Fruit fly (Drosophila melanogaster) whole organism, embryonic: Measurements from ENCODE around the gene Surf1.

ENCODE experiments used
- Bgb ChIP-seq: fragments of 200-800 bp; sonication (Bioruptor generic); IDR thresholded peaks from 2 replicates; pipeline ENCODE4 v1.3.6; 2022; ENCODE audit warnings: missing biosample characterization, missing genetic modification characterization; ENCODE audit not compliant: partially characterized antibody
- CG10565 ChIP-seq: fragments of 200-800 bp; sonication (Bioruptor generic); optimal IDR thresholded peaks from 3 replicates; lab custom pipeline; 2016; ENCODE audit warnings: missing biosample characterization, mild to moderate bottlenecking, missing genetic modification characterization
- CG10979 ChIP-seq: fragments of 200-800 bp; sonication (Bioruptor generic); optimal IDR thresholded peaks from 2 replicates; lab custom pipeline; 2018; ENCODE audit warnings: missing biosample characterization, mild to moderate bottlenecking, missing genetic modification characterization, moderate library complexity
- CG11723 ChIP-seq: fragments of 200-800 bp; sonication (Bioruptor generic); optimal IDR thresholded peaks from 2 replicates; lab custom pipeline; 2017; ENCODE audit warnings: missing biosample characterization, mild to moderate bottlenecking, missing genetic modification characterization
- CG12391 ChIP-seq: fragments of 200-800 bp; sonication (Bioruptor generic); optimal IDR thresholded peaks from 3 replicates; lab custom pipeline; 2018; ENCODE audit warnings: missing biosample characterization, mild to moderate bottlenecking, missing genetic modification characterization, moderate library complexity
- CG12659 ChIP-seq: fragments of 200-800 bp; sonication (Bioruptor generic); optimal IDR thresholded peaks from 3 replicates; lab custom pipeline; 2017; ENCODE audit warnings: mild to moderate bottlenecking, missing biosample characterization, missing genetic modification reagents, missing genetic modification characterization
- CG13424 ChIP-seq: fragments of 200-800 bp; sonication (Bioruptor generic); optimal IDR thresholded peaks from 2 replicates; lab custom pipeline; 2019; ENCODE audit warnings: missing biosample characterization, mild to moderate bottlenecking, missing genetic modification characterization, moderate library complexity
- CG14710 ChIP-seq: fragments of 200-800 bp; sonication (Bioruptor generic); optimal IDR thresholded peaks from 3 replicates; lab custom pipeline; 2019; ENCODE audit warnings: missing biosample characterization, mild to moderate bottlenecking, missing genetic modification characterization, moderate library complexity
- CG15601 ChIP-seq: fragments of 200-800 bp; sonication (Bioruptor generic); optimal IDR thresholded peaks from 3 replicates; lab custom pipeline; 2019; ENCODE audit warnings: missing biosample characterization, mild to moderate bottlenecking, missing genetic modification characterization, moderate library complexity
- CG16813 ChIP-seq: fragments of 200-800 bp; sonication (Bioruptor generic); IDR thresholded peaks from 3 replicates; pipeline ENCODE4 v1.3.6; 2022; ENCODE audit warnings: missing biosample characterization, missing genetic modification characterization; ENCODE audit not compliant: partially characterized antibody
- CG31441 ChIP-seq: fragments of 200-800 bp; sonication (Bioruptor generic); IDR thresholded peaks from 2 replicates; pipeline ENCODE4 v1.3.6; 2022; ENCODE audit warnings: missing biosample characterization, missing genetic modification characterization
- CG34224 ChIP-seq: fragments of 200-800 bp; sonication (Bioruptor generic); IDR thresholded peaks from 3 replicates; pipeline ENCODE4 v1.3.6; 2022; ENCODE audit warnings: missing biosample characterization, missing genetic modification characterization; ENCODE audit not compliant: partially characterized antibody
- CG3847 ChIP-seq: fragments of 200-800 bp; sonication (Bioruptor generic); IDR thresholded peaks from 2 replicates; pipeline ENCODE4 v1.3.6; 2022; ENCODE audit warnings: missing biosample characterization, missing genetic modification characterization
- CG4707 ChIP-seq: fragments of 200-800 bp; sonication (Bioruptor generic); optimal IDR thresholded peaks from 2 replicates; lab custom pipeline; 2018; ENCODE audit warnings: missing biosample characterization, mild to moderate bottlenecking, missing genetic modification characterization, moderate library complexity
- CG6689 ChIP-seq: fragments of 200-800 bp; sonication (Bioruptor generic); IDR thresholded peaks from 2 replicates; pipeline ENCODE4 v1.3.6; 2022; ENCODE audit warnings: missing biosample characterization, missing genetic modification characterization
- CG8089 ChIP-seq: fragments of 200-800 bp; sonication (Bioruptor generic); optimal IDR thresholded peaks from 3 replicates; lab custom pipeline; 2016; ENCODE audit warnings: missing biosample characterization, missing genetic modification characterization
- CG8765 ChIP-seq: fragments of 200-800 bp; sonication (Bioruptor generic); IDR thresholded peaks from 2 replicates; pipeline ENCODE4 v1.3.6; 2022; ENCODE audit warnings: missing biosample characterization, missing genetic modification characterization
- Doc2 ChIP-seq: fragments of 200-800 bp; sonication (Bioruptor generic); IDR thresholded peaks from 2 replicates; pipeline ENCODE4 v1.3.6; 2022; ENCODE audit warnings: missing biosample characterization, missing genetic modification characterization
- ERR ChIP-seq: fragments of 200-800 bp; sonication (Bioruptor generic); optimal IDR thresholded peaks from 2 replicates; lab custom pipeline; 2016; ENCODE audit warnings: missing biosample characterization, missing genetic modification characterization
- Elba2 ChIP-seq: fragments of 200-800 bp; sonication (Bioruptor generic); optimal IDR thresholded peaks from 3 replicates; lab custom pipeline; 2016; ENCODE audit warnings: missing biosample characterization, missing genetic modification characterization
- Fer3 ChIP-seq: fragments of 200-800 bp; sonication (Bioruptor generic); optimal IDR thresholded peaks from 2 replicates; lab custom pipeline; 2018; ENCODE audit warnings: missing biosample characterization, mild to moderate bottlenecking, missing genetic modification characterization, moderate library complexity
- H2.0 ChIP-seq: fragments of 200-800 bp; sonication (Bioruptor generic); IDR thresholded peaks from 2 replicates; pipeline ENCODE4 v1.3.6; 2022; ENCODE audit warnings: missing biosample characterization, missing genetic modification characterization
- HmgZ ChIP-seq: fragments of 200-800 bp; sonication (Bioruptor generic); optimal IDR thresholded peaks from 2 replicates; lab custom pipeline; 2018; ENCODE audit warnings: missing biosample characterization, mild to moderate bottlenecking, missing genetic modification characterization
- Lhr ChIP-seq: fragments of 200-800 bp; sonication (Bioruptor generic); optimal IDR thresholded peaks from 3 replicates; lab custom pipeline; 2017; ENCODE audit warnings: mild to moderate bottlenecking, missing biosample characterization, missing genetic modification reagents, missing genetic modification characterization
- NC2α ChIP-seq: fragments of 200-800 bp; sonication (Bioruptor generic); optimal IDR thresholded peaks from 2 replicates; lab custom pipeline; 2016; ENCODE audit warnings: missing biosample characterization, missing genetic modification characterization
- Nf-YB ChIP-seq: fragments of 200-800 bp; sonication (Bioruptor generic); optimal IDR thresholded peaks from 3 replicates; lab custom pipeline; 2019; ENCODE audit warnings: missing biosample characterization, mild to moderate bottlenecking, missing genetic modification characterization, moderate library complexity
- Optix ChIP-seq: fragments of 200-800 bp; sonication (Bioruptor generic); IDR thresholded peaks from 3 replicates; pipeline ENCODE4 v1.3.6; 2022; ENCODE audit warnings: missing biosample characterization, missing genetic modification characterization
- ab ChIP-seq: fragments of 200-800 bp; sonication (Bioruptor generic); optimal IDR thresholded peaks from 2 replicates; lab custom pipeline; 2016; ENCODE audit warnings: missing biosample characterization, missing genetic modification characterization
- ase ChIP-seq: fragments of 200-800 bp; sonication (Bioruptor generic); IDR thresholded peaks from 3 replicates; pipeline ENCODE4 v1.3.6; 2022; ENCODE audit warnings: missing biosample characterization, missing genetic modification characterization
- cas ChIP-seq: fragments of 200-800 bp; sonication (Bioruptor generic); IDR thresholded peaks from 2 replicates; pipeline ENCODE4 v1.3.6; 2022; ENCODE audit warnings: missing biosample characterization, missing genetic modification characterization
- chif ChIP-seq, 2 experiments: fragments of 200-800 bp; sonication (Bioruptor generic); optimal IDR thresholded peaks; 3 replicates each; lab custom pipeline; 2016; ENCODE audit warnings: missing biosample characterization in 2 of 2, missing genetic modification characterization in 2 of 2
- chm ChIP-seq: fragments of 200-800 bp; sonication (Bioruptor generic); IDR thresholded peaks from 2 replicates; pipeline ENCODE4 v1.3.6; 2022; ENCODE audit warnings: missing biosample characterization, missing genetic modification characterization
- crol ChIP-seq: fragments of 200-800 bp; sonication (Bioruptor generic); IDR thresholded peaks from 2 replicates; pipeline ENCODE4 v1.3.6; 2022; ENCODE audit warnings: missing biosample characterization, missing genetic modification characterization
- dati ChIP-seq: fragments of 200-800 bp; sonication (Bioruptor generic); IDR thresholded peaks from 2 replicates; pipeline ENCODE4 v1.3.6; 2022; ENCODE audit warnings: missing biosample characterization, missing genetic modification characterization
- exex ChIP-seq: fragments of 200-800 bp; sonication (Bioruptor generic); optimal IDR thresholded peaks from 4 replicates; lab custom pipeline; 2018; ENCODE audit warnings: missing biosample characterization, mild to moderate bottlenecking, missing genetic modification characterization, moderate library complexity
- fu2 ChIP-seq: fragments of 200-800 bp; sonication (Bioruptor generic); optimal IDR thresholded peaks from 2 replicates; lab custom pipeline; 2016; ENCODE audit warnings: missing biosample characterization, missing genetic modification characterization
- insv ChIP-seq, 2 experiments: fragments of 200-800 bp; sonication (Bioruptor generic); optimal IDR thresholded peaks; 3 replicates each; lab custom pipeline; 2016 to 2018; ENCODE audit warnings: missing biosample characterization in 2 of 2, missing genetic modification characterization in 2 of 2
- luna ChIP-seq: fragments of 200-800 bp; sonication (Bioruptor generic); optimal IDR thresholded peaks from 2 replicates; lab custom pipeline; 2016; ENCODE audit warnings: missing biosample characterization, missing genetic modification characterization
- nmo ChIP-seq: fragments of 200-800 bp; sonication (Bioruptor generic); optimal IDR thresholded peaks from 2 replicates; lab custom pipeline; 2018; ENCODE audit warnings: missing biosample characterization, mild to moderate bottlenecking, missing genetic modification characterization, moderate library complexity
- nom ChIP-seq: fragments of 200-800 bp; sonication (Bioruptor generic); optimal IDR thresholded peaks from 2 replicates; lab custom pipeline; 2017; ENCODE audit warnings: missing biosample characterization, missing genetic modification characterization, mild to moderate bottlenecking, moderate library complexity, missing genetic modification reagents
- pho ChIP-seq: fragments of 200-800 bp; sonication (Bioruptor generic); optimal IDR thresholded peaks from 2 replicates; lab custom pipeline; 2016; ENCODE audit warnings: missing biosample characterization, missing genetic modification characterization
- phol ChIP-seq: fragments of 200-800 bp; sonication (Bioruptor generic); optimal IDR thresholded peaks from 3 replicates; lab custom pipeline; 2018; ENCODE audit warnings: missing biosample characterization, mild to moderate bottlenecking, missing genetic modification characterization, moderate library complexity
- prd ChIP-seq, 3 experiments: fragments of >200 bp in 2 of 3; fragments of 200-800 bp in 1 of 3; sonication (Bioruptor generic) in 1 of 3; optimal IDR thresholded peaks in 2 of 3; IDR thresholded peaks in 1 of 3; 2 replicates in 2 of 3; 3 replicates in 1 of 3; pipeline versions ENCODE4 v1.3.6 to Lab custom; 2017 to 2022; ENCODE audit warnings: missing biosample characterization in 1 of 3, missing genetic modification characterization in 1 of 3
- row ChIP-seq: fragments of 200-800 bp; sonication (Bioruptor generic); IDR thresholded peaks from 3 replicates; pipeline ENCODE4 v1.3.6; 2022; ENCODE audit warnings: missing biosample characterization, missing genetic modification characterization
- run ChIP-seq: fragments of 200-800 bp; sonication (Bioruptor generic); optimal IDR thresholded peaks from 3 replicates; lab custom pipeline; 2018; ENCODE audit warnings: missing biosample characterization, mild to moderate bottlenecking, missing genetic modification characterization
- salm ChIP-seq: fragments of 200-800 bp; sonication (Bioruptor generic); optimal IDR thresholded peaks from 2 replicates; lab custom pipeline; 2018; ENCODE audit warnings: missing biosample characterization, mild to moderate bottlenecking, missing genetic modification characterization
- seq ChIP-seq: fragments of 200-800 bp; sonication (Bioruptor generic); IDR thresholded peaks from 2 replicates; pipeline ENCODE4 v1.3.6; 2022; ENCODE audit warnings: missing biosample characterization, missing genetic modification characterization
- tio ChIP-seq: fragments of 200-800 bp; sonication (Bioruptor generic); optimal IDR thresholded peaks from 2 replicates; lab custom pipeline; 2017; ENCODE audit warnings: missing biosample characterization, missing genetic modification characterization, inconsistent platforms
- twi ChIP-seq: fragments of 200-800 bp; optimal IDR thresholded peaks from 2 replicates; lab custom pipeline; 2019; ENCODE audit warnings: missing biosample characterization, mild to moderate bottlenecking, missing genetic modification characterization, moderate library complexity
- unc-4 ChIP-seq: fragments of 200-800 bp; sonication (Bioruptor generic); IDR thresholded peaks from 2 replicates; pipeline ENCODE4 v1.3.6; 2022; ENCODE audit warnings: missing biosample characterization, missing genetic modification characterization; ENCODE audit not compliant: partially characterized antibody

The Surf1 gene

DNA sequence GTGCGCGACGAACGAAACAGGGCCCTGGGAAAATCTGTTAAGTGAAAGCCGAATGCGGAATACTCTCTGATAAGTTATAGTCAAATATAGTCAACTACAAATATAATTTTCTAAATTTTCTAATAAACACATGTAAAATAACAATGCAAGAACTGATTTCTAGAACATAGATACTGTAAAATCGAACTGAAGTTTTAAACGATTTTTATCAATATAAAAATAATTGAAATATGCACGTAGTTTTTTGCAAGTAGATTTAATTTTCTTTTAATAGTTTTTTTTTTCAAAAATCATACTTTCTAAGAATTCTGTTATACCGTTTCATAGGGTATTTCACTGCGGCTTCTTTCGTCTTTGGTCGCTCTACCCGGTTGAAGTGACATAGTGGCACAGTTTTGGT is 50.2 kb downstream of the Surf1 start (continued):
- TF ChIP-seq phol (tag; lab: Kevin White, UChicago) (peak; percentile 96), unc-4 (no peak), seq (peak; percentile 58; the same call in 1 of the 2 replicates), cas (GFP tag; lab: Robert Waterston, UW) (0 out of 2 replicates have a peak, but pooled peaks have one; percentile 17), chif (GFP tag; optimal IDR thresholded peaks at IDR 0.05; lab: Kevin White, UChicago) (peak; percentile 50 to 63), CG10979 (tag; lab: Kevin White, UChicago) (peak; percentile 93), tio (GFP tag; lab: Kevin White, UChicago) (peak; percentile 75), CG3847 (peak; percentile 41; the same call in 1 of the 2 replicates), Bgb (GFP tag; lab: Robert Waterston, UW) (no peak), Elba2 (GFP tag; lab: Kevin White, UChicago) (no peak), salm (tag; lab: Kevin White, UChicago) (peak; percentile 64), ase (GFP tag; lab: Robert Waterston, UW) (peak; percentile 52; the same call in 2 of the 3 replicates), CG11723 (GFP tag; lab: Kevin White, UChicago) (peak; percentile 66), chm (peak; percentile 15; the same call in 1 of the 2 replicates), HmgZ (tag; lab: Kevin White, UChicago) (peak; percentile 58), Doc2 (no peak), Optix (GFP tag; lab: Robert Waterston, UW) (no peak), Nf-YB (GFP tag; lab: Kevin White, UChicago) (peak; percentile 77), luna (GFP tag; lab: Kevin White, UChicago) (no peak), CG34224 (GFP tag; lab: Robert Waterston, UW) (no peak), CG6689 (GFP tag; lab: Robert Waterston, UW) (peak; percentile 81), CG4707 (GFP tag; lab: Kevin White, UChicago) (no peak), CG12659 (GFP tag; lab: Kevin White, UChicago) (peak; percentile 91), CG13424 (tag; lab: Kevin White, UChicago) (peak; percentile 95), CG8089 (GFP tag; lab: Kevin White, UChicago) (peak; percentile 18), nmo (GFP tag; lab: Kevin White, UChicago) (peak; percentile 96), Lhr (peak; percentile 62), nom (no peak), crol (no peak), CG8765 (GFP tag; lab: Robert Waterston, UW) (no peak), Fer3 (tag; lab: Kevin White, UChicago) (peak; percentile 83), ERR (no peak), exex (peak; percentile 42), pho (peak; percentile 12), row (GFP tag; lab: Robert Waterston, UW) (peak; percentile 84), CG31441 (GFP tag; lab: Robert Waterston, UW) (peak; percentile 94), ab (GFP tag; lab: Kevin White, UChicago) (no peak), twi (peak; percentile 75), dati (no peak), CG16813 (GFP tag; lab: Robert Waterston, UW) (no peak), CG12391 (peak; percentile 91), insv (GFP tag; optimal IDR thresholded peaks at IDR 0.05; lab: Kevin White, UChicago) (peak in 1 of 2 experiments; percentile 27), NC2α (no peak), CG14710 (tag; lab: Kevin White, UChicago) (peak; percentile 89), prd (optimal IDR thresholded peaks at IDR 0.05; lab: Kevin White, UChicago) (no peak), prd (GFP tag; IDR thresholded peaks at IDR 0.05; lab: Robert Waterston, UW) (peak; percentile 76; the same call in 2 of the 3 replicates), CG10565 (GFP tag; lab: Kevin White, UChicago) (peak; percentile 8), fu2 (GFP tag; lab: Kevin White, UChicago) (peak; percentile 13), H2.0 (GFP tag; lab: Robert Waterston, UW) (peak; percentile 56; the same call in 1 of the 2 replicates), run (tag; lab: Kevin White, UChicago) (peak; percentile 67), CG15601 (tag; lab: Kevin White, UChicago) (peak; percentile 89)
